Worm (Caenorhabditis elegans) whole organism, early embryonic: ENCODE data around the gene W04G3.7.

ENCODE experiments used
- B0310.2 ChIP-seq: sonication (generic microtip); optimal IDR thresholded peaks from 2 replicates; lab custom pipeline; 2016; ENCODE audit warnings: mild to moderate bottlenecking, missing genetic modification characterization, missing compliant biosample characterization
- ama-1 ChIP-seq: fragments of 150-350 bp; optimal IDR thresholded peaks from 2 replicates; lab custom pipeline; 2014
- ceh-13 ChIP-seq: fragments of 200-800 bp; sonication (Bioruptor generic); optimal IDR thresholded peaks from 2 replicates; lab custom pipeline; 2018; ENCODE audit warnings: mild to moderate bottlenecking, missing genetic modification characterization, missing compliant biosample characterization
- hnd-1 ChIP-seq: sonication (generic microtip); optimal IDR thresholded peaks from 2 replicates; lab custom pipeline; 2016; ENCODE audit warnings: missing genetic modification characterization, missing compliant biosample characterization
- pes-1 ChIP-seq: fragments of 200-800 bp; sonication (Bioruptor generic); IDR thresholded peaks from 2 replicates; pipeline ENCODE4 v1.3.6; 2022; ENCODE audit warnings: missing genetic modification reagents, missing genetic modification characterization, missing compliant biosample characterization
- scrt-1 ChIP-seq: fragments of 200-800 bp; sonication (Bioruptor generic); IDR thresholded peaks from 2 replicates; pipeline ENCODE4 v1.3.6; 2022; ENCODE audit warnings: missing genetic modification characterization, missing compliant biosample characterization
- sea-1 ChIP-seq: fragments of 200-800 bp; sonication (Bioruptor generic); conservative IDR thresholded peaks from 2 replicates; pipeline ENCODE4 v1.3.6; 2022; ENCODE audit warnings: missing genetic modification characterization, missing compliant biosample characterization
- tbx-37 ChIP-seq: fragments of 200-800 bp; sonication (Bioruptor generic); conservative IDR thresholded peaks from 2 replicates; pipeline ENCODE4 v1.3.6; 2022; ENCODE audit warnings: missing genetic modification reagents, missing genetic modification characterization, missing compliant biosample characterization

ce11 chrX:11047183-11047582 is 37.9 kb downstream of the W04G3.7 start, which contains the start of gene clc-1:
- TF ChIP-seq scrt-1, result no peak
- TF ChIP-seq B0310.2 (tag; lab: Kevin White, UChicago), result no peak
- TF ChIP-seq ceh-13 (GFP tag; lab: Kevin White, UChicago), result no peak
- no peak for TF ChIP-seq tbx-37 (GFP tag; lab: Robert Waterston, UW)
- TF ChIP-seq ama-1 (lab: Kevin White, UChicago), result no peak
- TF ChIP-seq pes-1, result no peak
- no peak for TF ChIP-seq hnd-1
- TF ChIP-seq sea-1, result no peak
